Worm (Caenorhabditis elegans): Measurements from ENCODE around the gene R13H4.2.
A peak's percentile ranks its signal among the peaks of the same experiment; 100 is the strongest.

- TF ChIP-seq him-1 (tag; optimal IDR thresholded peaks at IDR 0.05) (peak; percentile 42), dao-5 (tag; optimal IDR thresholded peaks at IDR 0.05) (no peak), W03F9.2 (tag; optimal IDR thresholded peaks at IDR 0.05) (no peak)
Measured at ce11 chrV:11844828-11845227, 8.6 kb downstream of the R13H4.2 start.
